Worm (Caenorhabditis elegans) whole organism, young adult: Measurements from ENCODE around the gene srx-105.

ENCODE experiments used
- B0019.2 ChIP-seq: fragments of 200-800 bp; sonication (Bioruptor generic); conservative IDR thresholded peaks from 2 replicates; pipeline ENCODE4 v1.3.6; 2022; ENCODE audit warnings: missing genetic modification reagents, missing genetic modification characterization, missing compliant biosample characterization
- B0035.1 ChIP-seq: sonication (generic microtip); optimal IDR thresholded peaks from 2 replicates; lab custom pipeline; 2016; ENCODE audit warnings: missing genetic modification characterization, mild to moderate bottlenecking, missing compliant biosample characterization, missing genotype, missing genetic modification reagents
- F57A8.1 ChIP-seq: fragments of 200-800 bp; sonication (Bioruptor generic); optimal IDR thresholded peaks from 2 replicates; lab custom pipeline; 2018; ENCODE audit warnings: mild to moderate bottlenecking, missing genetic modification characterization, moderate library complexity, missing compliant biosample characterization
- F57C9.4 ChIP-seq: sonication (generic microtip); optimal IDR thresholded peaks from 2 replicates; lab custom pipeline; 2017; ENCODE audit warnings: mild to moderate bottlenecking, missing genetic modification characterization, missing compliant biosample characterization
- K11D2.4 ChIP-seq: fragments of 200-800 bp; sonication (Bioruptor generic); IDR thresholded peaks from 2 replicates; pipeline ENCODE4 v1.3.6; 2022; ENCODE audit warnings: missing genetic modification reagents, missing genetic modification characterization, missing compliant biosample characterization
- K12H6.12 ChIP-seq: fragments of 200-800 bp; sonication (Bioruptor generic); optimal IDR thresholded peaks from 2 replicates; lab custom pipeline; 2018; ENCODE audit warnings: mild to moderate bottlenecking, missing genetic modification characterization, missing compliant biosample characterization
- T26A5.8 ChIP-seq: sonication (generic microtip); optimal IDR thresholded peaks from 2 replicates; lab custom pipeline; 2016; ENCODE audit warnings: missing genetic modification characterization, missing compliant biosample characterization
- Y53F4B.3 ChIP-seq: fragments of 200-800 bp; sonication (Bioruptor generic); IDR thresholded peaks from 2 replicates; pipeline ENCODE4 v1.3.6; 2022; ENCODE audit warnings: missing genetic modification reagents, missing genetic modification characterization, missing compliant biosample characterization
- aptf-2 ChIP-seq: fragments of 200-800 bp; sonication (Bioruptor generic); conservative IDR thresholded peaks from 2 replicates; pipeline ENCODE4 v1.3.6; 2022; ENCODE audit warnings: missing genetic modification reagents, missing genetic modification characterization, missing compliant biosample characterization
- athp-1 ChIP-seq: sonication (generic microtip); optimal IDR thresholded peaks from 2 replicates; lab custom pipeline; 2017; ENCODE audit warnings: mild to moderate bottlenecking, missing genetic modification characterization, missing compliant biosample characterization
- attf-6 ChIP-seq: fragments of 200-800 bp; sonication (Bioruptor generic); IDR thresholded peaks from 2 replicates; pipeline ENCODE4 v1.3.6; 2022; ENCODE audit warnings: missing genetic modification reagents, missing genetic modification characterization, missing compliant biosample characterization
- cebp-1 ChIP-seq, 2 experiments: fragments of 200-800 bp in 1 of 2; sonication (Bioruptor generic) in 1 of 2; sonication (generic microtip) in 1 of 2; IDR thresholded peaks in 1 of 2; optimal IDR thresholded peaks in 1 of 2; 2 replicates each; pipeline versions ENCODE4 v1.3.6 to Lab custom; 2017 to 2022; ENCODE audit warnings: missing compliant biosample characterization in 2 of 2, missing genetic modification characterization in 2 of 2, mild to moderate bottlenecking in 1 of 2, missing genetic modification reagents in 1 of 2, moderate library complexity in 1 of 2
- cebp-2 ChIP-seq: fragments of 200-800 bp; sonication (Bioruptor generic); IDR thresholded peaks from 2 replicates; pipeline ENCODE4 v1.3.6; 2022; ENCODE audit warnings: missing genetic modification characterization, missing compliant biosample characterization
- ceh-100 ChIP-seq: fragments of 200-800 bp; sonication (Bioruptor generic); IDR thresholded peaks from 2 replicates; pipeline ENCODE4 v1.3.6; 2022; ENCODE audit warnings: missing genetic modification reagents, missing genetic modification characterization, missing compliant biosample characterization
- ceh-27 ChIP-seq: fragments of 200-800 bp; sonication (Bioruptor generic); optimal IDR thresholded peaks from 2 replicates; lab custom pipeline; 2018; ENCODE audit warnings: mild to moderate bottlenecking, missing genetic modification characterization, moderate library complexity, missing compliant biosample characterization
- ceh-91 ChIP-seq: fragments of 200-800 bp; sonication (Bioruptor generic); IDR thresholded peaks from 2 replicates; pipeline ENCODE4 v1.3.6; 2022; ENCODE audit warnings: missing genetic modification reagents, missing genetic modification characterization, missing compliant biosample characterization
- dpl-1 ChIP-seq: fragments of 150-350 bp; optimal IDR thresholded peaks from 2 replicates; lab custom pipeline; 2014; ENCODE audit warnings: missing biosample characterization, missing genetic modification reagents, missing genetic modification characterization
- him-1 ChIP-seq: sonication (generic microtip); optimal IDR thresholded peaks from 2 replicates; lab custom pipeline; 2016; ENCODE audit warnings: missing genotype, missing genetic modification reagents, missing genetic modification characterization, missing compliant biosample characterization
- hlh-12 ChIP-seq: sonication (generic microtip); optimal IDR thresholded peaks from 2 replicates; lab custom pipeline; 2016; ENCODE audit warnings: missing genetic modification characterization, missing compliant biosample characterization
- hmg-20 ChIP-seq: fragments of 200-800 bp; sonication (Bioruptor generic); IDR thresholded peaks from 2 replicates; pipeline ENCODE4 v1.3.6; 2022; ENCODE audit warnings: missing genetic modification reagents, missing genetic modification characterization, missing compliant biosample characterization
- lag-1 ChIP-seq: fragments of 200-800 bp; sonication (Bioruptor generic); IDR thresholded peaks from 2 replicates; pipeline ENCODE4 v1.3.6; 2022; ENCODE audit warnings: missing genetic modification reagents, missing genetic modification characterization, missing compliant biosample characterization
- lin-35 ChIP-seq, 3 experiments: fragments of 150-350 bp in 2 of 3; sonication (generic microtip) in 1 of 3; optimal IDR thresholded peaks; 2 replicates each; lab custom pipeline; 2014 to 2018; ENCODE audit warnings: missing biosample characterization in 3 of 3, missing genetic modification characterization in 3 of 3, missing genetic modification reagents in 3 of 3
- lin-40 ChIP-seq: sonication (generic microtip); optimal IDR thresholded peaks from 2 replicates; lab custom pipeline; 2016; ENCODE audit warnings: missing genetic modification characterization, mild to moderate bottlenecking, missing compliant biosample characterization, missing genotype, missing genetic modification reagents
- lin-54 ChIP-seq: fragments of 200-800 bp; sonication (Bioruptor generic); optimal IDR thresholded peaks from 2 replicates; lab custom pipeline; 2018; ENCODE audit warnings: mild to moderate bottlenecking, missing genetic modification characterization, missing compliant biosample characterization
- lir-1 ChIP-seq: fragments of 200-800 bp; sonication (Bioruptor generic); conservative IDR thresholded peaks from 2 replicates; pipeline ENCODE4 v1.3.6; 2022; ENCODE audit warnings: missing genetic modification reagents, missing genetic modification characterization, missing compliant biosample characterization
- lsy-27 ChIP-seq: sonication (generic microtip); optimal IDR thresholded peaks from 2 replicates; lab custom pipeline; 2017; ENCODE audit warnings: missing genetic modification characterization, mild to moderate bottlenecking, missing compliant biosample characterization, antibody characterized with exemption, missing genotype, borderline replicate concordance; ENCODE audit not compliant: insufficient read depth
- madf-6 ChIP-seq: fragments of 200-800 bp; sonication (Bioruptor generic); IDR thresholded peaks from 2 replicates; pipeline ENCODE4 v1.3.6; 2022; ENCODE audit warnings: missing genetic modification reagents, missing genetic modification characterization, missing compliant biosample characterization
- madf-8 ChIP-seq: fragments of 200-800 bp; sonication (Bioruptor generic); conservative IDR thresholded peaks from 2 replicates; pipeline ENCODE4 v1.3.6; 2022; ENCODE audit warnings: missing genetic modification reagents, missing genetic modification characterization, missing compliant biosample characterization
- mcd-1 ChIP-seq: fragments of 200-800 bp; sonication (Bioruptor generic); IDR thresholded peaks from 2 replicates; pipeline ENCODE4 v1.3.6; 2022; ENCODE audit warnings: missing genetic modification reagents, missing genetic modification characterization, missing compliant biosample characterization
- mel-28 ChIP-seq: sonication (generic microtip); optimal IDR thresholded peaks from 2 replicates; lab custom pipeline; 2016; ENCODE audit warnings: borderline replicate concordance, mild to moderate bottlenecking, missing genetic modification characterization, missing compliant biosample characterization
- mes-4 ChIP-seq: sonication (generic microtip); optimal IDR thresholded peaks from 2 replicates; lab custom pipeline; 2016; ENCODE audit warnings: missing genotype, missing genetic modification characterization, missing compliant biosample characterization
- nfyb-1 ChIP-seq: fragments of 200-800 bp; sonication (Bioruptor generic); IDR thresholded peaks from 2 replicates; pipeline ENCODE4 v1.3.6; 2022; ENCODE audit warnings: missing genetic modification reagents, missing genetic modification characterization, missing compliant biosample characterization
- nhr-80 ChIP-seq: sonication (generic microtip); optimal IDR thresholded peaks from 2 replicates; lab custom pipeline; 2016; ENCODE audit warnings: missing genetic modification characterization, missing compliant biosample characterization
- pbrm-1 ChIP-seq: fragments of 200-800 bp; sonication (Bioruptor generic); IDR thresholded peaks from 2 replicates; pipeline ENCODE4 v1.3.6; 2022; ENCODE audit warnings: missing genetic modification reagents, missing genetic modification characterization, missing compliant biosample characterization
- pha-4 ChIP-seq: fragments of 150-350 bp; sonication (generic microtip); optimal IDR thresholded peaks from 2 replicates; lab custom pipeline; 2014; ENCODE audit warnings: missing biosample characterization, missing genetic modification reagents, missing genetic modification characterization
- sptf-2 ChIP-seq: fragments of 200-800 bp; sonication (Bioruptor generic); optimal IDR thresholded peaks from 2 replicates; lab custom pipeline; 2018; ENCODE audit warnings: mild to moderate bottlenecking, missing genetic modification characterization, missing compliant biosample characterization
- ztf-3 ChIP-seq: fragments of 200-800 bp; sonication (Bioruptor generic); optimal IDR thresholded peaks from 2 replicates; lab custom pipeline; 2018; ENCODE audit warnings: mild to moderate bottlenecking, missing genetic modification characterization, missing compliant biosample characterization
- ztf-6 ChIP-seq: fragments of 200-800 bp; sonication (Bioruptor generic); IDR thresholded peaks from 2 replicates; pipeline ENCODE4 v1.3.6; 2022; ENCODE audit warnings: missing genetic modification reagents, missing genetic modification characterization, missing compliant biosample characterization

Gene srx-105

DNA sequence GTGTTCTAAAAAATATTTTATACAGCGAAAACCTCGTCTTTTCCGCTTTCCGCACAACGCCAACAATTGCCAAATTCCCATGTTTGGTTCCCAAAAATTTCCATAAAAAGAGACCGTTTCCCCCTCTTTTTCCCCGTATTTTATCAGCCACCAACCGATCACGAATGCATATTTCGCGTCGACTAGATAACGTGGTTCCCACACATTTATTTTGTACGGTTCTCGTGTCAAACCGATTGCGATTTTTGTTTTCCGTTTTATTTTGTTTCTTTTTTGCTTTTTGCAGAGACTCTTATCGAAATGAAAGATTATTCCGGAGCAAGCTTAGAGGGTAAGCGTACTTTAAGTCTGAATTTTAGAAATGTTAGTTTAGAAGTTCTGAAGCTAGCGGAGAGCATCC lies 19.8 kb upstream of the srx-105 start, which contains the start of gene C46E10.3:
Gene C46E10.3 (plus strand): TSS at position 301 of the 400 bp plus-strand sequence.
- no peak for TF ChIP-seq him-1 (tag; lab: Kevin White, UChicago)

DNA sequence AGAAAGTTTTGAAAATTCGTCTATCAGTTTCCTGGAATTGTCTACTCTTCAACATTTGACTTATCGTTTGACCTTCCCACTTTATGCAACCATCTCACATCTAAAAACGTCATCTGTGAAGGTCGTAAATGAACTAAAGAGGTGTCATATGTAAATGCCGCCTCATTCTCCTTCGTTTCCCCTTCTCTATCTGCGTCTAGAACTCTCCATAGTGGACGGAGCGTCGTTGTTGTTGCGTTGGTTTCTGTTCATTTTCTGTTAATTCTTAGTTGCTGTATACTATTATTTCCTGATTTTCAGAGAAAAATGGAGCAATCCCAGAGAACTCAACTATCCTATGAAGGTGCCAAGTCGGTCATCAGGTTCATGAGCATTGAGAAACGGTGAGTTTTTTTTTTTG lies 15.8 kb upstream of the srx-105 start, which contains the start of gene fbxc-52:
Gene fbxc-52 (plus strand): TSS at position 301 of the 400 bp plus-strand sequence.
- TF ChIP-seq mes-4 (tag; lab: Kevin White, UChicago), result no peak
- no peak for TF ChIP-seq K11D2.4
- no peak for TF ChIP-seq madf-6 (GFP tag; lab: Robert Waterston, UW)
- TF ChIP-seq F57C9.4 (tag; lab: Kevin White, UChicago), result no peak
- TF ChIP-seq nfyb-1, result 0 out of 2 replicates have a peak, but pooled peaks have one; percentile 11

DNA sequence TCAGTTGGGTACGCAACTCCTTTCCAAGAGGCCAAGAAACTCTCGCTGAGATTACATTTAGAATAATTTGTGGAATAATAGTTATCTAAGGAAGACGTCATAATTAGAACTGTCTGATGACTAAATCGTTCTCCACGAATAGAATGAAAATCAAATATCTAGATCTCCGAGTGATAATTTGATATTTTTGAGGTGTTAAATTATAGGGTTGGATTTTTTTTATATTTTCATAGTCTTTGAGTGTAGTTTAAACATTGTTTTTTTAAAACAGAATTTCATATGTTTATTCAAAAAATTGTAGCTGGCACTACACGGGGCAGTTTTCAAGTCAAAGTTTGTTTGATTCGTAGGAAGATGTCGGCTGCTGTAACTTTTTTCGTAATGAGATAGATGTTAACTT lies 15.2 kb upstream of the srx-105 start, which contains the start of gene srh-99:
Gene srh-99 (minus strand): TSS at position 101 of the 400 bp plus-strand sequence.
- TF ChIP-seq K12H6.12 (tag; lab: Kevin White, UChicago) (no peak), aptf-2 (GFP tag; lab: Robert Waterston, UW) (no peak), dpl-1 (no peak), mcd-1 (GFP tag; lab: Robert Waterston, UW) (no peak), attf-6 (GFP tag; lab: Robert Waterston, UW) (no peak), sptf-2 (no peak), Y53F4B.3 (no peak), ztf-3 (no peak)
- TF ChIP-seq, all 124 proteins: peak for 0

DNA sequence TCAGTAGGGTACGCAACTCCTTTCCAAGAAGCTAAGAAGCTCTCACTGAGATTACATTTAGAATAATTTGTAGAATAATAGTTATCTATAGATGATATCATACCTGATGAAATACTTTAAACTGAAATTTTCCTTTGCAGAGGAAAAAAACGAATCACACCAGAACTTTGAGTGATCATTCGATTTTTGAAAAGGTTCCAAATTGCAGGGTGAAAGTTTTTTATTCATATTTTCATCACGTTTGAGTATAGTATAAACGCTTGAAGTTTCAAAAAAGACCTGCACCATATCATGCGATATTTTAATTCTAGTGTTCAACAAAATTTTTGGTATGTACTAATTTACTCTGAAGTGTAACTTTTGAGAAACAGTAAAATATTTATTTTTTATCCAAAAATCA lies 13.4 kb upstream of the srx-105 start, which contains the start of gene srh-100:
Gene srh-100 (minus strand): TSS at position 101 of the 400 bp plus-strand sequence.
- TF ChIP-seq lin-40 (tag; lab: Kevin White, UChicago), result no peak
- TF ChIP-seq madf-8 (GFP tag; lab: Robert Waterston, UW), result no peak
- TF ChIP-seq lin-35 (GFP tag; optimal IDR thresholded peaks at IDR 0.05; lab: Kevin White, UChicago), result no peak
- no peak for TF ChIP-seq hmg-20 (GFP tag; lab: Robert Waterston, UW)
- TF ChIP-seq lsy-27 (tag; lab: Kevin White, UChicago), result no peak
- TF ChIP-seq ceh-27, result no peak
- no peak for TF ChIP-seq pbrm-1
- no peak for TF ChIP-seq ceh-100 (GFP tag; lab: Robert Waterston, UW)
- TF ChIP-seq Y53F4B.3, result no peak
- TF ChIP-seq B0019.2 (GFP tag; lab: Robert Waterston, UW), result no peak
- no peak for TF ChIP-seq cebp-2 (GFP tag; lab: Robert Waterston, UW)
- TF ChIP-seq ceh-91 (GFP tag; lab: Robert Waterston, UW), result no peak
- TF ChIP-seq hlh-12 (tag; lab: Kevin White, UChicago), result no peak
- no peak for TF ChIP-seq ztf-6 (GFP tag; lab: Robert Waterston, UW)
- no peak for TF ChIP-seq K11D2.4
- no peak for TF ChIP-seq attf-6 (GFP tag; lab: Robert Waterston, UW)
- no peak for TF ChIP-seq lin-54 (GFP tag; lab: Kevin White, UChicago)
- TF ChIP-seq lag-1 (GFP tag; lab: Robert Waterston, UW), result no peak
- TF ChIP-seq athp-1 (tag; lab: Kevin White, UChicago), result no peak
- TF ChIP-seq pha-4 (tag; lab: Kevin White, UChicago), result no peak
- TF ChIP-seq, all 124 proteins: peak for 0

DNA sequence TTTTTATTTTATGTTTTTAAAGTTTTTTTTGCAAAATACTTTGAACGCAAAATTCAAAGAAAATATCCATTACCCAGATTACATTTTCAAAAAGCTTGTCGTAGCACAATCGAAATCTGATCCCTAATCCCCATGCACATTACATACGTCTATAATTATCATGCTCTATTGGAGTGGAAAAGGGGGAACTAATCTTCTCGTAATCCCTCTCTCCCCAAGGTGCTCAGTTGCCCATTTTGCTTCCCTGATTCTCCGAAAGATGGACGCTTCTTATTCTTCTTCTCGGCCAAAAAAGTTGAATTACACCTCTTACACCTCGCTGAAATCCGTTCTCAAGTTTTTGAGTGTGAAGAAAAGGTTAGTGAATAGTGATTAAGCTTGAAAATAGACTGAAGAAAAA lies 9.8 kb upstream of the srx-105 start, which contains the start of gene fbxc-53:
Gene fbxc-53 (plus strand): TSS at position 245 of the 400 bp plus-strand sequence.
- TF ChIP-seq lir-1 (GFP tag; lab: Robert Waterston, UW) (no peak), cebp-1 (GFP tag; IDR thresholded peaks at IDR 0.05; lab: Robert Waterston, UW) (no peak), cebp-1 (tag; optimal IDR thresholded peaks at IDR 0.05; lab: Kevin White, UChicago) (no peak), B0035.1 (tag; lab: Kevin White, UChicago) (no peak), mel-28 (tag; lab: Kevin White, UChicago) (no peak), F57C9.4 (tag; lab: Kevin White, UChicago) (no peak), nhr-80 (no peak), F57A8.1 (GFP tag; lab: Kevin White, UChicago) (no peak), T26A5.8 (tag; lab: Kevin White, UChicago) (no peak)
